Fruit fly (Drosophila melanogaster): ENCODE measurements around the gene CG13358.

Gene CG13358

DNA sequence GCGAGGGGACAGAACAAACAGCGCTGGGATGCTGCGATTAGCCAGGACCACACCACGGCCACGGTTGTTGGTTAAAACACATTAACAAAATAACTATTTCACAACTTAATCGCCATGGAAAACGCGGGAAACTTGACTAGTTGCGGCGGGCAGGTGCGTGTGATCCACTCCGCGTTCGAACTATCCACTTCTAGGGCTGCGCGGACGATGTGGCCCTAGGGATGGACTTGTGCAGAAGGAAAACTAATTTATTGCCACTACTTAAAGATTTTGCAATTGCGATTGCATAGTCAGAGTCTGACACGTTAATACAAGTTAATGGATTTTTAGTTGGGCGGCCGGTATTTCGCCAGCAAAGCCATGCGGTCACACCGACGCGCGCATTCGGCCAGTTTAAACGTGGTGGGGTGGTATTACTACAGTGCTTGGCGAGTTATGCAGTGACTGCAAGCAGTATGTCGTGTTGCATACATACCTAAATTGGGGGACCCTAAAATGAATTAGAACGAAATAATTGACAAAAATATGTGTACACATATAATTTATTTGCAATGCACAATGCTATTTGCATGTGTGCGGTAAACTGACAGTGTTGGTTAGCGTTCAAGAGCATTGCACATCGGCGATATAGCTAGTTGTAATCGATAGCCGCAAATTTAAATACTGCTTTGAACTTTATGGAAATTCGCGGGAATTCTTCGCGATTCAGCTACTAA lies 3.4 kb downstream of the CG13358 start, which contains the start of gene Rbf (continued):
- TF ChIP-seq CG3726 (GFP tag; IDR thresholded peaks at IDR 0.05) (no peak), NC2β (GFP tag; optimal IDR thresholded peaks at IDR 0.05) (no peak), slou (GFP tag; optimal IDR thresholded peaks at IDR 0.05) (no peak), CG33213 (GFP tag; optimal IDR thresholded peaks at IDR 0.05) (peak; percentile 5), lov (optimal IDR thresholded peaks at IDR 0.05) (no peak), lov (GFP tag; IDR thresholded peaks at IDR 0.05) (no peak), CG32767 (GFP tag; IDR thresholded peaks at IDR 0.05) (no peak), CG1647 (GFP tag; optimal IDR thresholded peaks at IDR 0.05) (no peak), fru (optimal IDR thresholded peaks at IDR 0.05) (no peak), Kr (GFP tag; optimal IDR thresholded peaks at IDR 0.05) (no peak), kni (GFP tag; optimal IDR thresholded peaks at IDR 0.05) (no peak), CG15601 (tag; optimal IDR thresholded peaks at IDR 0.05) (no peak), Sin3A (optimal IDR thresholded peaks at IDR 0.05) (peak; percentile 95), tll (GFP tag; optimal IDR thresholded peaks at IDR 0.05) (no peak), Camta (GFP tag; optimal IDR thresholded peaks at IDR 0.05) (no peak), gem (tag; optimal IDR thresholded peaks at IDR 0.05) (no peak), CG1024 (GFP tag; IDR thresholded peaks at IDR 0.05) (no peak), Mad (GFP tag; optimal IDR thresholded peaks at IDR 0.05) (no peak), MESR4 (GFP tag; optimal IDR thresholded peaks at IDR 0.05) (peak; percentile 50), Vsx1 (GFP tag; optimal IDR thresholded peaks at IDR 0.05) (no peak), CG8359 (GFP tag; optimal IDR thresholded peaks at IDR 0.05; ENCODE audit: borderline replicate concordance) (no peak), CG17802 (tag; optimal IDR thresholded peaks at IDR 0.05) (no peak), CG14441 (GFP tag; IDR thresholded peaks at IDR 0.05) (no peak), dati (GFP tag; IDR thresholded peaks at IDR 0.05) (no peak), ems (GFP tag; optimal IDR thresholded peaks at IDR 0.05) (no peak), unpg (GFP tag; optimal IDR thresholded peaks at IDR 0.05) (no peak), fd102C (GFP tag; optimal IDR thresholded peaks at IDR 0.05) (no peak), twi (tag; optimal IDR thresholded peaks at IDR 0.05) (no peak), CG33557 (GFP tag; optimal IDR thresholded peaks at IDR 0.05) (no peak), tup (GFP tag; optimal IDR thresholded peaks at IDR 0.05) (no peak), peb (GFP tag; IDR thresholded peaks at IDR 0.05) (no peak), amos (GFP tag; IDR thresholded peaks at IDR 0.05; ENCODE audit: partially characterized antibody) (peak; percentile 67), nerfin-1 (tag; optimal IDR thresholded peaks at IDR 0.05) (no peak), CG10979 (tag; optimal IDR thresholded peaks at IDR 0.05) (no peak), CG8478 (optimal IDR thresholded peaks at IDR 0.05) (no peak), CG9727 (GFP tag; optimal IDR thresholded peaks at IDR 0.05) (peak; percentile 26), CG6791 (GFP tag; IDR thresholded peaks at IDR 0.05; ENCODE audit: partially characterized antibody) (peak; percentile 47; the same call in 1 of the 3 replicates), Opbp (GFP tag; IDR thresholded peaks at IDR 0.05; ENCODE audit: partially characterized antibody) (0 out of 3 replicates have a peak, but pooled peaks have one; percentile 35), CG4730 (GFP tag; IDR thresholded peaks at IDR 0.05) (no peak), br (optimal IDR thresholded peaks at IDR 0.05) (no peak), YL-1 (GFP tag; optimal IDR thresholded peaks at IDR 0.05) (no peak), Oaz (GFP tag; IDR thresholded peaks at IDR 0.05) (no peak), cg (GFP tag; optimal IDR thresholded peaks at IDR 0.05) (peak; percentile 52), ranshi (GFP tag; IDR thresholded peaks at IDR 0.05) (no peak), CG9932 (GFP tag; IDR thresholded peaks at IDR 0.05) (peak; percentile 36), CG32532 (GFP tag; IDR thresholded peaks at IDR 0.05) (no peak), D (optimal IDR thresholded peaks at IDR 0.05) (no peak), D (GFP tag; optimal IDR thresholded peaks at IDR 0.05) (no peak), Oli (tag; optimal IDR thresholded peaks at IDR 0.05) (no peak), CG15479 (GFP tag; optimal IDR thresholded peaks at IDR 0.05) (peak; percentile 23), CG14965 (GFP tag; optimal IDR thresholded peaks at IDR 0.05; ENCODE audit: borderline replicate concordance) (no peak)

Data from whole organism, embryonic.